Worm (Caenorhabditis elegans) whole organism, late embryonic: Measurements from ENCODE around the gene npr-18.

Source experiments
- C08G9.2 ChIP-seq: sonication (generic microtip); optimal IDR thresholded peaks from 2 replicates; lab custom pipeline; 2016; ENCODE audit warnings: mild to moderate bottlenecking, missing genetic modification characterization, moderate library complexity, missing compliant biosample characterization
- C38D4.7 ChIP-seq: fragments of 200-800 bp; sonication (Bioruptor generic); optimal IDR thresholded peaks from 2 replicates; lab custom pipeline; 2018; ENCODE audit warnings: mild to moderate bottlenecking, missing genetic modification characterization, moderate library complexity, missing compliant biosample characterization
- T23F11.4 ChIP-seq: fragments of 200-800 bp; sonication (Bioruptor generic); optimal IDR thresholded peaks from 2 replicates; lab custom pipeline; 2018; ENCODE audit warnings: mild to moderate bottlenecking, missing genetic modification characterization, missing compliant biosample characterization
- ama-1 ChIP-seq: fragments of 150-350 bp; optimal IDR thresholded peaks from 2 replicates; lab custom pipeline; 2014
- ceh-18 ChIP-seq: sonication (generic microtip); optimal IDR thresholded peaks from 2 replicates; lab custom pipeline; 2016; ENCODE audit warnings: missing genetic modification characterization, missing compliant biosample characterization
- ceh-22 ChIP-seq: sonication (generic microtip); optimal IDR thresholded peaks from 2 replicates; lab custom pipeline; 2017; ENCODE audit warnings: missing biosample characterization, missing genetic modification characterization
- ceh-45 ChIP-seq: fragments of 200-800 bp; sonication (Bioruptor generic); IDR thresholded peaks from 2 replicates; pipeline ENCODE4 v1.3.6; 2022; ENCODE audit warnings: missing genetic modification reagents, missing genetic modification characterization, missing compliant biosample characterization
- che-1 ChIP-seq: sonication (generic microtip); optimal IDR thresholded peaks from 2 replicates; lab custom pipeline; 2016; ENCODE audit warnings: mild to moderate bottlenecking, missing genetic modification characterization, missing compliant biosample characterization
- dmd-4 ChIP-seq: sonication (generic microtip); optimal IDR thresholded peaks from 2 replicates; lab custom pipeline; 2016; ENCODE audit warnings: borderline replicate concordance, missing genetic modification characterization, missing compliant biosample characterization
- elt-2 ChIP-seq: sonication (generic microtip); optimal IDR thresholded peaks from 2 replicates; lab custom pipeline; 2016; ENCODE audit warnings: missing genetic modification reagents, missing genetic modification characterization, missing compliant biosample characterization
- ets-4 ChIP-seq: sonication (generic microtip); optimal IDR thresholded peaks from 2 replicates; lab custom pipeline; 2016; ENCODE audit warnings: missing genetic modification characterization, missing compliant biosample characterization
- eyg-1 ChIP-seq: sonication (generic microtip); optimal IDR thresholded peaks from 2 replicates; lab custom pipeline; 2016; ENCODE audit warnings: missing genotype, missing genetic modification characterization, missing compliant biosample characterization
- fkh-10 ChIP-seq: fragments of 150-350 bp; optimal IDR thresholded peaks from 2 replicates; lab custom pipeline; 2014; ENCODE audit warnings: missing biosample characterization, missing genetic modification reagents, missing genetic modification characterization
- hlh-13 ChIP-seq: fragments of 200-800 bp; sonication (Bioruptor generic); optimal IDR thresholded peaks from 2 replicates; lab custom pipeline; 2018; ENCODE audit warnings: mild to moderate bottlenecking, missing genetic modification characterization, missing compliant biosample characterization
- hlh-6 ChIP-seq: sonication (generic microtip); optimal IDR thresholded peaks from 2 replicates; lab custom pipeline; 2016; ENCODE audit warnings: missing genotype, missing genetic modification characterization, missing compliant biosample characterization
- hlh-8 ChIP-seq: sonication (generic microtip); optimal IDR thresholded peaks from 2 replicates; lab custom pipeline; 2016; ENCODE audit warnings: missing genotype, missing genetic modification characterization, missing compliant biosample characterization
- lim-6 ChIP-seq: sonication (generic microtip); optimal IDR thresholded peaks from 2 replicates; lab custom pipeline; 2016; ENCODE audit warnings: missing genetic modification characterization, missing compliant biosample characterization
- madf-2 ChIP-seq: sonication (generic microtip); optimal IDR thresholded peaks from 2 replicates; lab custom pipeline; 2017; ENCODE audit warnings: missing genetic modification characterization, missing compliant biosample characterization
- nfya-1 ChIP-seq: sonication (generic microtip); optimal IDR thresholded peaks from 2 replicates; lab custom pipeline; 2017; ENCODE audit warnings: missing genetic modification characterization, mild to moderate bottlenecking, missing compliant biosample characterization, antibody characterized with exemption, moderate library complexity
- nhr-11 ChIP-seq: fragments of 150-350 bp; optimal IDR thresholded peaks from 2 replicates; lab custom pipeline; 2014; ENCODE audit warnings: missing biosample characterization, missing genetic modification characterization
- nhr-232 ChIP-seq: sonication (generic microtip); optimal IDR thresholded peaks from 2 replicates; lab custom pipeline; 2016; ENCODE audit warnings: missing genetic modification characterization, missing compliant biosample characterization
- odd-2 ChIP-seq: sonication (generic microtip); optimal IDR thresholded peaks from 2 replicates; lab custom pipeline; 2017; ENCODE audit warnings: antibody characterized with exemption, mild to moderate bottlenecking, missing genetic modification characterization, missing compliant biosample characterization
- pat-9 ChIP-seq: fragments of 200-800 bp; sonication (Bioruptor generic); optimal IDR thresholded peaks from 2 replicates; lab custom pipeline; 2018; ENCODE audit warnings: mild to moderate bottlenecking, missing genetic modification characterization, moderate library complexity, missing compliant biosample characterization
- pha-4 ChIP-seq: fragments of 150-350 bp; optimal IDR thresholded peaks from 2 replicates; lab custom pipeline; 2018; ENCODE audit warnings: missing biosample characterization, missing genetic modification reagents, missing genetic modification characterization
- pros-1 ChIP-seq: fragments of 150-350 bp; optimal IDR thresholded peaks from 2 replicates; lab custom pipeline; 2014; ENCODE audit warnings: missing biosample characterization, missing genetic modification reagents, missing genetic modification characterization
- ref-2 ChIP-seq: sonication (generic microtip); optimal IDR thresholded peaks from 2 replicates; lab custom pipeline; 2016; ENCODE audit warnings: missing genetic modification characterization, missing compliant biosample characterization
- rnt-1 ChIP-seq: sonication (generic microtip); optimal IDR thresholded peaks from 2 replicates; lab custom pipeline; 2016; ENCODE audit warnings: missing genetic modification characterization, missing compliant biosample characterization
- sdc-2 ChIP-seq: sonication (generic microtip); optimal IDR thresholded peaks from 2 replicates; lab custom pipeline; 2016; ENCODE audit warnings: missing genotype, missing genetic modification characterization, missing compliant biosample characterization
- sox-2 ChIP-seq: fragments of 200-800 bp; sonication (Bioruptor generic); IDR thresholded peaks from 2 replicates; pipeline ENCODE4 v1.3.6; 2022; ENCODE audit warnings: missing genetic modification reagents, missing genetic modification characterization, missing compliant biosample characterization
- sox-4 ChIP-seq: sonication (generic microtip); optimal IDR thresholded peaks from 2 replicates; lab custom pipeline; 2017; ENCODE audit warnings: mild to moderate bottlenecking, missing genetic modification characterization, inconsistent platforms, missing compliant biosample characterization
- unc-3 ChIP-seq, 2 experiments: fragments of 200-800 bp in 1 of 2; sonication (Bioruptor generic) in 1 of 2; sonication (generic microtip) in 1 of 2; conservative IDR thresholded peaks in 1 of 2; optimal IDR thresholded peaks in 1 of 2; 2 replicates each; pipeline versions ENCODE4 v1.3.6 to Lab custom; 2016 to 2022; ENCODE audit warnings: missing compliant biosample characterization in 2 of 2, missing genetic modification characterization in 2 of 2, missing genetic modification reagents in 1 of 2
- unc-42 ChIP-seq: sonication (generic microtip); optimal IDR thresholded peaks from 2 replicates; lab custom pipeline; 2016; ENCODE audit warnings: missing genotype, missing genetic modification characterization, missing compliant biosample characterization
- unc-55 ChIP-seq: sonication (generic microtip); optimal IDR thresholded peaks from 2 replicates; lab custom pipeline; 2017; ENCODE audit warnings: missing biosample characterization, missing genetic modification reagents, missing genetic modification characterization
- unc-86 ChIP-seq: sonication (generic microtip); optimal IDR thresholded peaks from 2 replicates; lab custom pipeline; 2016; ENCODE audit warnings: missing genetic modification characterization, missing compliant biosample characterization

npr-18 gene

ce11 chrX:9690445-9690844 is at the start of gene npr-18:
Gene npr-18 (plus strand): TSS chrX:9690745.
- TF ChIP-seq T23F11.4 (GFP tag; lab: Kevin White, UChicago) (no peak), sox-2 (GFP tag; lab: Robert Waterston, UW) (no peak), hlh-13 (no peak)

DNA sequence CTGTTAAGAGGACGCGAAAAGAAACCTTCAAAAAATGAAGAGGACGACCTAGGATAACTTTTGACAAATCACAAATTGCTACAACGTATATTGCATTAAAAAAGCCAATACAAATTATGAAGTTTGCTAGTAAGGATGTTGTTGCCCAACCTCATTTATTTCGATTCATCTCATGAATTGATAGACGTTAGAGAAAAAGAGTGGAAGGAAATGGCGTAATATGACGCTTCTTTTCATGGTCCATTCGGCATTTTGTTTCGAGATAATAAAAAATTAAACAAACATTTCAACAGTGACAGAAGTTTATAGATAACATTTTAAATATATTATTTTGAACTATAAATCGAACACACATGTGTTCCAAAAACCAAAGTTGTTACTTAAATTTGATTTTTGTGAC is 49.6 kb upstream of the npr-18 start:
- TF ChIP-seq eyg-1 (no peak), nhr-232 (tag; lab: Kevin White, UChicago) (no peak)

DNA sequence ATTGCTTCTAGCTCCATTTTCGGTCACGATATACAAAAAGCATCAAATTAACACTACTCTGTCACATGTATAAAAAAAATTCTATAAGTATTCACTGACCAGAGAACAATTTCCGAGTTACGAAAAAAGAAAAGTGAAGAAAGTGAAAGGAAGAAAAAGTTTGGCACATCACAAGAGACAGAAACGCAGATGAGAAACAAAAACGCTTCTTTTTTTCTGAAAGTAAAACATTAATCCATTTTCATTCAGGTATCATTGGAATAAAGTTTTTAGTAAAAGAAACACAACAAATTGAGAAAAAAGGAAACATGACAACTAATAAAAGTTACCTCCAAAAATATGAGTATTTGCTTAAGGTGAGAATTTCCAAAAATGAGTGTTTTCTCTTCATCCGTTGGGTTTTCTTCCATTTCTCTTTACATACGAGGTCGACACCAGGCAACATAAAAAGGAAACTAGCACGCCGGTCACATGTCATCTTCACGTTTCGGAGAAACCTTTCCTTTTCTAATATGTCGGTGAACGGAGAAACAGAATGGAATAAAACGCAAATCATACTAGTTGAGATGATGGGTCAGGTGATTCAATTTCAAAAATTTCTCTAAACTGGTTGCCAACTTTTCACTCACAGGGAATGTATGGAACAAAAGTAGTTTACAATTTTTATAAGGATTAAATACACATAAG is 47.6 kb upstream of the npr-18 start:
- TF ChIP-seq fkh-10 (GFP tag; lab: Kevin White, UChicago) (no peak), sdc-2 (tag; lab: Kevin White, UChicago) (no peak), C38D4.7 (GFP tag; lab: Kevin White, UChicago) (no peak), lim-6 (no peak), hlh-6 (tag; lab: Kevin White, UChicago) (no peak), ref-2 (no peak), dmd-4 (no peak), pha-4 (tag; lab: Kevin White, UChicago) (no peak), ama-1 (lab: Kevin White, UChicago) (no peak), che-1 (tag; lab: Kevin White, UChicago) (no peak)
- TF ChIP-seq, all 69 proteins: peak for 0

ce11 chrX:9648098-9648574 is 42.4 kb upstream of the npr-18 start, which contains the start of gene F34H10.4:
Gene F34H10.4 (plus strand): TSS chrX:9648524.
- TF ChIP-seq hlh-6 (tag; lab: Kevin White, UChicago) (no peak), unc-42 (tag; lab: Kevin White, UChicago) (peak; percentile 62)

ce11 chrX:9653016-9653415 is 37.5 kb upstream of the npr-18 start, which contains the start of gene aex-2:
Gene aex-2 (minus strand): TSS chrX:9653116.
- TF ChIP-seq ama-1 (lab: Kevin White, UChicago) (no peak), sox-4 (no peak), lim-6 (no peak), unc-3 (GFP tag; conservative IDR thresholded peaks at IDR 0.05; lab: Robert Waterston, UW) (no peak), unc-3 (tag; optimal IDR thresholded peaks at IDR 0.05; lab: Kevin White, UChicago) (no peak), hlh-8 (tag; lab: Kevin White, UChicago) (no peak), ets-4 (no peak), nhr-11 (tag; lab: Kevin White, UChicago) (no peak), unc-55 (GFP tag; lab: Kevin White, UChicago) (no peak), rnt-1 (no peak), unc-86 (tag; lab: Kevin White, UChicago) (no peak), ceh-45 (GFP tag; lab: Robert Waterston, UW) (no peak), nfya-1 (no peak), T23F11.4 (GFP tag; lab: Kevin White, UChicago) (no peak), C08G9.2 (tag; lab: Kevin White, UChicago) (no peak), ceh-22 (tag; lab: Kevin White, UChicago) (no peak), pros-1 (tag; lab: Kevin White, UChicago) (no peak), unc-42 (tag; lab: Kevin White, UChicago) (no peak), madf-2 (tag; lab: Kevin White, UChicago) (no peak)

ce11 chrX:9653478-9653877 is 37.1 kb upstream of the npr-18 start:
- TF ChIP-seq hlh-13 (no peak), pat-9 (tag; lab: Kevin White, UChicago) (no peak), elt-2 (tag; lab: Kevin White, UChicago) (no peak), ceh-18 (tag; lab: Kevin White, UChicago) (no peak), odd-2 (tag; lab: Kevin White, UChicago) (no peak)
